Fruit fly (Drosophila melanogaster): ENCODE data around the gene ergic53.

ergic53 gene

DNA sequence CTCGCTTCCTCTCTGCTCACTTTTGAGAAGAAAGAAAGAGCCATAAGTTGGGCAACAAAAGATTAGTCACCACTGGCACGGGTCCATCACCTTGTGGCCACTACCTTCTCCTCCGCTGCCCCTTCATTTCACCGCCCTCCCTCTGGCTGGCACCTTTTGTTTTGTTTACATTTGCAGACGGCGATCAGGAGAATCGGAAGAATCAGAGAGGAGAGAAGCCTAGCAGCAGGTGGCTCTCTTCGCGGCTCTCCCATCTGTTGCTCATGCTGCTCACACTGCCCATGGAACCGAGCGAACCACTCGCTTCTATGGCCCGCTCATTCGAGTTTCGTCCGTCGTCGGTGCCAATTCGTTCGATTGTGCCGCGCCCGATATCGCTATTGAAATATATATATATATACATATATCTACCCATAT, 11.6 kb downstream of the ergic53 start (continued):
- no peak for TF ChIP-seq jumu (GFP tag; optimal IDR thresholded peaks at IDR 0.05)
- TF ChIP-seq gcm (GFP tag; optimal IDR thresholded peaks at IDR 0.05), result no peak
- TF ChIP-seq vnd (GFP tag; IDR thresholded peaks at IDR 0.05; ENCODE audit: partially characterized antibody), result no peak
- peak; percentile 30; the same call in 1 of the 2 replicates for TF ChIP-seq onecut (GFP tag; IDR thresholded peaks at IDR 0.05)
- no peak for TF ChIP-seq Sox102F (GFP tag; optimal IDR thresholded peaks at IDR 0.05)
- TF ChIP-seq CG2199 (GFP tag; IDR thresholded peaks at IDR 0.05), result 0 out of 3 replicates have a peak, but pooled peaks have one; percentile 34
- peak; percentile 55 for TF ChIP-seq lbe (GFP tag; optimal IDR thresholded peaks at IDR 0.05)
- TF ChIP-seq jing (GFP tag; optimal IDR thresholded peaks at IDR 0.05), result no peak
- no peak for TF ChIP-seq CG8290 (GFP tag; optimal IDR thresholded peaks at IDR 0.05)
- TF ChIP-seq CG8290 (tag; optimal IDR thresholded peaks at IDR 0.05), result peak in 1 of 2 experiments; percentile 44
- no peak for TF ChIP-seq zen (tag; optimal IDR thresholded peaks at IDR 0.05)
- TF ChIP-seq Xrp1 (GFP tag; IDR thresholded peaks at IDR 0.05), result peak; percentile 38
- no peak for TF ChIP-seq CG1792 (GFP tag; optimal IDR thresholded peaks at IDR 0.05)
- TF ChIP-seq z (GFP tag; IDR thresholded peaks at IDR 0.05), result peak; percentile 55; the same call in 2 of the 3 replicates
- no peak for TF ChIP-seq HLH54F (GFP tag; optimal IDR thresholded peaks at IDR 0.05)
- TF ChIP-seq scrt (GFP tag; optimal IDR thresholded peaks at IDR 0.05), result no peak
- no peak for TF ChIP-seq Dfd (GFP tag; optimal IDR thresholded peaks at IDR 0.05)
- no peak for TF ChIP-seq Mad (GFP tag; optimal IDR thresholded peaks at IDR 0.05)
- TF ChIP-seq Neu2 (GFP tag; optimal IDR thresholded peaks at IDR 0.05; ENCODE audit: borderline replicate concordance), result no peak
- no peak for TF ChIP-seq CG8089 (GFP tag; optimal IDR thresholded peaks at IDR 0.05)
- TF ChIP-seq CG7271 (tag; optimal IDR thresholded peaks at IDR 0.05), result no peak
- no peak for TF ChIP-seq Dad (GFP tag; optimal IDR thresholded peaks at IDR 0.05)
- TF ChIP-seq Mes4 (GFP tag; optimal IDR thresholded peaks at IDR 0.05), result no peak
- TF ChIP-seq p53 (GFP tag; optimal IDR thresholded peaks at IDR 0.05), result no peak
- TF ChIP-seq aop (GFP tag; IDR thresholded peaks at IDR 0.05), result no peak
- no peak for TF ChIP-seq BEAF-32 (GFP tag; optimal IDR thresholded peaks at IDR 0.05)
- TF ChIP-seq Taf1 (GFP tag; IDR thresholded peaks at IDR 0.05), result no peak
- no peak for TF ChIP-seq CG30020 (tag; optimal IDR thresholded peaks at IDR 0.05)
- peak; percentile 24 for TF ChIP-seq caup (GFP tag; optimal IDR thresholded peaks at IDR 0.05; ENCODE audit: severe bottlenecking)
- TF ChIP-seq CG9932 (GFP tag; IDR thresholded peaks at IDR 0.05), result 0 out of 2 replicates have a peak, but pooled peaks have one; percentile 34
- no peak for TF ChIP-seq tll (GFP tag; optimal IDR thresholded peaks at IDR 0.05)
- TF ChIP-seq CG4854 (GFP tag; optimal IDR thresholded peaks at IDR 0.05), result no peak
- no peak for TF ChIP-seq lmd (GFP tag; IDR thresholded peaks at IDR 0.05)
- no peak for TF ChIP-seq B-H2 (GFP tag; optimal IDR thresholded peaks at IDR 0.05)
- TF ChIP-seq CTCF (GFP tag; optimal IDR thresholded peaks at IDR 0.05), result no peak
- TF ChIP-seq Deaf1 (tag; optimal IDR thresholded peaks at IDR 0.05), result peak; percentile 84
- TF ChIP-seq trem (tag; optimal IDR thresholded peaks at IDR 0.05), result peak; percentile 15
- TF ChIP-seq fru (optimal IDR thresholded peaks at IDR 0.05), result no peak
- no peak for TF ChIP-seq gt (GFP tag; IDR thresholded peaks at IDR 0.05)
- TF ChIP-seq trh (GFP tag; optimal IDR thresholded peaks at IDR 0.05), result no peak
- no peak for TF ChIP-seq CG16779 (GFP tag; IDR thresholded peaks at IDR 0.05)
- no peak for TF ChIP-seq tio (GFP tag; optimal IDR thresholded peaks at IDR 0.05)
- no peak for TF ChIP-seq fd96Cb (tag; optimal IDR thresholded peaks at IDR 0.05)
- TF ChIP-seq Dip2 (GFP tag; IDR thresholded peaks at IDR 0.05), result no peak
- TF ChIP-seq C15 (GFP tag; IDR thresholded peaks at IDR 0.05), result no peak
- no peak for TF ChIP-seq E2f1 (GFP tag; IDR thresholded peaks at IDR 0.05)
- peak; percentile 41 for TF ChIP-seq wek (GFP tag; optimal IDR thresholded peaks at IDR 0.05)
- no peak for TF ChIP-seq CG3407 (GFP tag; optimal IDR thresholded peaks at IDR 0.05)
- no peak for TF ChIP-seq gce (GFP tag; IDR thresholded peaks at IDR 0.05)
- TF ChIP-seq mld (GFP tag; IDR thresholded peaks at IDR 0.05; ENCODE audit: partially characterized antibody), result no peak
- peak; percentile 37 for TF ChIP-seq CG17912 (GFP tag; optimal IDR thresholded peaks at IDR 0.05)
- TF ChIP-seq CG6683 (GFP tag; optimal IDR thresholded peaks at IDR 0.05), result no peak
- no peak for TF ChIP-seq Tbp (GFP tag; optimal IDR thresholded peaks at IDR 0.05)

Measured in whole organism, embryonic.